Fruit fly (Drosophila melanogaster) Kc167 (cell line): Measurements from ENCODE around the gene emb.

ENCODE experiments used
- Myc ChIP-seq: fragments of >200 bp; optimal IDR thresholded peaks from 2 replicates; lab custom pipeline; 2017; ENCODE audit warnings: missing external identifiers
- Sin3A ChIP-seq: fragments of >200 bp; optimal IDR thresholded peaks from 2 replicates; lab custom pipeline; 2018; ENCODE audit warnings: missing external identifiers
- h ChIP-seq: fragments of >200 bp; optimal IDR thresholded peaks from 3 replicates; lab custom pipeline; 2018; ENCODE audit warnings: missing external identifiers
- insv ChIP-seq: fragments of >200 bp; optimal IDR thresholded peaks from 3 replicates; lab custom pipeline; 2018; ENCODE audit warnings: missing external identifiers
- psq ChIP-seq: fragments of >200 bp; optimal IDR thresholded peaks from 2 replicates; lab custom pipeline; 2017; ENCODE audit warnings: missing external identifiers
- ttk ChIP-seq: sonication (Bioruptor generic); optimal IDR thresholded peaks from 2 replicates; lab custom pipeline; 2017; ENCODE audit warnings: missing external identifiers

dm6 chr2L:8418113-8418885 is 14.9 kb downstream of the emb start:
- no peak for TF ChIP-seq psq (lab: Kevin White, UChicago)
- TF ChIP-seq Sin3A (lab: Kevin White, UChicago) = no peak
- TF ChIP-seq ttk = no peak
- no peak for TF ChIP-seq h
- TF ChIP-seq Myc (lab: Kevin White, UChicago) = no peak
- no peak for TF ChIP-seq insv (lab: Kevin White, UChicago)
